Worm (Caenorhabditis elegans) whole organism, L1 larva: ENCODE results near the gene Y41C4A.18.

ENCODE experiments used
- fkh-10 ChIP-seq: sonication (generic microtip); optimal IDR thresholded peaks from 2 replicates; lab custom pipeline; 2017; ENCODE audit warnings: missing biosample characterization, missing genetic modification reagents, missing genetic modification characterization
- zag-1 ChIP-seq: fragments of 150-350 bp; optimal IDR thresholded peaks from 2 replicates; lab custom pipeline; 2014; ENCODE audit warnings: missing biosample characterization, missing genetic modification characterization

ce11 chrIII:11694975-11695374 lies 35.4 kb upstream of the Y41C4A.18 start, which contains the start of gene Y41C4A.22:
- no peak for TF ChIP-seq fkh-10 (GFP tag; lab: Kevin White, UChicago)
- no peak for TF ChIP-seq zag-1 (tag; lab: Kevin White, UChicago)
